Worm (Caenorhabditis elegans): ENCODE results near the gene T28C6.7.

ce11 chrIV:8817639-8818038, 10.0 kb upstream of the T28C6.7 start, which contains the start of gene T28C6.10:
- no peak for TF ChIP-seq nhr-23 (tag; optimal IDR thresholded peaks at IDR 0.05)
- no peak for TF ChIP-seq elt-1 (tag; optimal IDR thresholded peaks at IDR 0.05)
- TF ChIP-seq ama-1 (optimal IDR thresholded peaks at IDR 0.05), result no peak
- TF ChIP-seq nhr-10 (tag; optimal IDR thresholded peaks at IDR 0.05), result no peak
- TF ChIP-seq zag-1 (tag; optimal IDR thresholded peaks at IDR 0.05), result no peak
- TF ChIP-seq ZK546.5 (tag; optimal IDR thresholded peaks at IDR 0.05), result no peak
- no peak for TF ChIP-seq mab-5 (tag; optimal IDR thresholded peaks at IDR 0.05)
- no peak for TF ChIP-seq ztf-1 (GFP tag; conservative IDR thresholded peaks at IDR 0.05)
- TF ChIP-seq elt-3 (tag; optimal IDR thresholded peaks at IDR 0.05), result no peak
- TF ChIP-seq unc-39 (tag; optimal IDR thresholded peaks at IDR 0.05), result no peak

Measured in whole organism, L2 larva.